Fruit fly (Drosophila melanogaster) whole organism, embryonic: ENCODE data around the gene BTBD9.

Experiments used
- CG10462 ChIP-seq: fragments of 200-800 bp; sonication (Bioruptor generic); optimal IDR thresholded peaks from 2 replicates; lab custom pipeline; 2016; ENCODE audit warnings: missing biosample characterization, missing genetic modification characterization
- CG10543 ChIP-seq: fragments of 200-800 bp; sonication (Bioruptor generic); optimal IDR thresholded peaks from 3 replicates; lab custom pipeline; 2017; ENCODE audit warnings: missing biosample characterization, mild to moderate bottlenecking, missing genetic modification characterization, moderate library complexity
- CG12744 ChIP-seq: fragments of 200-800 bp; sonication (Bioruptor generic); optimal IDR thresholded peaks from 2 replicates; lab custom pipeline; 2016; ENCODE audit warnings: missing biosample characterization, missing genetic modification characterization
- CG13624 ChIP-seq: fragments of 200-800 bp; sonication (Bioruptor generic); optimal IDR thresholded peaks from 2 replicates; lab custom pipeline; 2016; ENCODE audit warnings: missing biosample characterization, missing genetic modification characterization
- CG13894 ChIP-seq: fragments of 200-800 bp; sonication (Bioruptor generic); optimal IDR thresholded peaks from 3 replicates; lab custom pipeline; 2018; ENCODE audit warnings: missing biosample characterization, mild to moderate bottlenecking, missing genetic modification characterization, moderate library complexity
- CG15514 ChIP-seq: fragments of 200-800 bp; sonication (Bioruptor generic); optimal IDR thresholded peaks from 3 replicates; lab custom pipeline; 2017; ENCODE audit warnings: missing biosample characterization, missing genetic modification characterization, mild to moderate bottlenecking, moderate library complexity, missing genetic modification reagents
- CG16779 ChIP-seq: fragments of 200-800 bp; sonication (Bioruptor generic); IDR thresholded peaks from 2 replicates; pipeline ENCODE4 v1.3.6; 2022; ENCODE audit warnings: missing biosample characterization, missing genetic modification characterization
- CG17802 ChIP-seq: fragments of 200-800 bp; sonication (Bioruptor generic); optimal IDR thresholded peaks from 2 replicates; lab custom pipeline; 2018; ENCODE audit warnings: missing biosample characterization, mild to moderate bottlenecking, missing genetic modification characterization, moderate library complexity
- CG1792 ChIP-seq: fragments of 200-800 bp; sonication (Bioruptor generic); optimal IDR thresholded peaks from 2 replicates; lab custom pipeline; 2016; ENCODE audit warnings: missing biosample characterization, missing genetic modification characterization
- CG34422 ChIP-seq: fragments of 200-800 bp; sonication (Bioruptor generic); IDR thresholded peaks from 3 replicates; pipeline ENCODE4 v1.3.6; 2022; ENCODE audit warnings: missing biosample characterization, missing genetic modification characterization
- CG6689 ChIP-seq: fragments of 200-800 bp; sonication (Bioruptor generic); IDR thresholded peaks from 2 replicates; pipeline ENCODE4 v1.3.6; 2022; ENCODE audit warnings: missing biosample characterization, missing genetic modification characterization
- CG6813 ChIP-seq: fragments of 200-800 bp; sonication (Bioruptor generic); optimal IDR thresholded peaks from 2 replicates; lab custom pipeline; 2017; ENCODE audit warnings: missing biosample characterization, missing genetic modification characterization, mild to moderate bottlenecking, moderate library complexity, missing genetic modification reagents
- CG8359 ChIP-seq: fragments of 200-800 bp; sonication (Bioruptor generic); optimal IDR thresholded peaks from 2 replicates; lab custom pipeline; 2017; ENCODE audit warnings: missing biosample characterization, mild to moderate bottlenecking, missing genetic modification characterization, borderline replicate concordance
- CoRest ChIP-seq: fragments of 200-800 bp; sonication (Bioruptor generic); optimal IDR thresholded peaks from 3 replicates; lab custom pipeline; 2018; ENCODE audit warnings: missing biosample characterization, mild to moderate bottlenecking, missing genetic modification characterization, moderate library complexity
- D19A ChIP-seq: fragments of 200-800 bp; optimal IDR thresholded peaks from 3 replicates; lab custom pipeline; 2019; ENCODE audit warnings: missing biosample characterization, mild to moderate bottlenecking, missing genetic modification characterization, moderate library complexity
- Deaf1 ChIP-seq: fragments of 200-800 bp; optimal IDR thresholded peaks from 3 replicates; lab custom pipeline; 2019; ENCODE audit warnings: missing biosample characterization, mild to moderate bottlenecking, missing genetic modification characterization, moderate library complexity
- Dek ChIP-seq: fragments of 200-800 bp; sonication (Bioruptor generic); optimal IDR thresholded peaks from 3 replicates; lab custom pipeline; 2019; ENCODE audit warnings: missing biosample characterization, mild to moderate bottlenecking, missing genetic modification characterization, moderate library complexity
- Doc2 ChIP-seq: fragments of 200-800 bp; sonication (Bioruptor generic); IDR thresholded peaks from 2 replicates; pipeline ENCODE4 v1.3.6; 2022; ENCODE audit warnings: missing biosample characterization, missing genetic modification characterization
- Dp ChIP-seq: fragments of 200-800 bp; sonication (Bioruptor generic); optimal IDR thresholded peaks from 2 replicates; lab custom pipeline; 2018; ENCODE audit warnings: missing biosample characterization, mild to moderate bottlenecking, missing genetic modification characterization, moderate library complexity
- HLHmδ ChIP-seq: fragments of 200-800 bp; sonication (Bioruptor generic); optimal IDR thresholded peaks from 2 replicates; lab custom pipeline; 2018; ENCODE audit warnings: missing biosample characterization, mild to moderate bottlenecking, missing genetic modification characterization, moderate library complexity
- Kr ChIP-seq: fragments of 200-800 bp; sonication (Bioruptor generic); optimal IDR thresholded peaks from 2 replicates; lab custom pipeline; 2017; ENCODE audit warnings: missing biosample characterization, mild to moderate bottlenecking, missing genetic modification characterization
- MTF-1 ChIP-seq: fragments of 200-800 bp; sonication (Bioruptor generic); optimal IDR thresholded peaks from 2 replicates; lab custom pipeline; 2018; ENCODE audit warnings: missing biosample characterization, mild to moderate bottlenecking, missing genetic modification characterization, borderline replicate concordance
- Myb ChIP-seq: fragments of 200-800 bp; sonication (Bioruptor generic); optimal IDR thresholded peaks from 2 replicates; lab custom pipeline; 2016; ENCODE audit warnings: missing biosample characterization, missing genetic modification characterization
- NfI ChIP-seq: fragments of 200-800 bp; sonication (Bioruptor generic); optimal IDR thresholded peaks from 3 replicates; lab custom pipeline; 2018; ENCODE audit warnings: missing biosample characterization, mild to moderate bottlenecking, missing genetic modification characterization, moderate library complexity
- Optix ChIP-seq: fragments of 200-800 bp; sonication (Bioruptor generic); IDR thresholded peaks from 3 replicates; pipeline ENCODE4 v1.3.6; 2022; ENCODE audit warnings: missing biosample characterization, missing genetic modification characterization
- Ptx1 ChIP-seq: fragments of 200-800 bp; sonication (Bioruptor generic); IDR thresholded peaks from 2 replicates; pipeline ENCODE4 v1.3.6; 2022; ENCODE audit warnings: missing biosample characterization, missing genetic modification characterization
- amos ChIP-seq: fragments of 200-800 bp; sonication (Bioruptor generic); IDR thresholded peaks from 2 replicates; pipeline ENCODE4 v1.3.6; 2022; ENCODE audit warnings: missing biosample characterization, missing genetic modification characterization; ENCODE audit not compliant: partially characterized antibody
- ap ChIP-seq: fragments of 200-800 bp; sonication (Bioruptor generic); IDR thresholded peaks from 2 replicates; pipeline ENCODE4 v1.3.6; 2022; ENCODE audit warnings: missing biosample characterization, missing genetic modification characterization
- bcd ChIP-seq: fragments of 200-800 bp; sonication (Bioruptor generic); optimal IDR thresholded peaks from 2 replicates; lab custom pipeline; 2017; ENCODE audit warnings: missing biosample characterization, mild to moderate bottlenecking, missing genetic modification characterization
- ci ChIP-seq: fragments of 200-800 bp; sonication (Bioruptor generic); IDR thresholded peaks from 3 replicates; pipeline ENCODE4 v1.3.6; 2022; ENCODE audit warnings: missing biosample characterization, missing genetic modification characterization
- crc ChIP-seq: fragments of 200-800 bp; sonication (Bioruptor generic); optimal IDR thresholded peaks from 2 replicates; lab custom pipeline; 2016; ENCODE audit warnings: missing biosample characterization, missing genetic modification characterization
- crp ChIP-seq, 2 experiments: fragments of 200-800 bp; sonication (Bioruptor generic); optimal IDR thresholded peaks; 2 replicates in 1 of 2; 3 replicates in 1 of 2; lab custom pipeline; 2017; ENCODE audit warnings: missing biosample characterization in 2 of 2, missing genetic modification characterization in 2 of 2, mild to moderate bottlenecking in 1 of 2, moderate library complexity in 1 of 2
- fu2 ChIP-seq: fragments of 200-800 bp; sonication (Bioruptor generic); optimal IDR thresholded peaks from 2 replicates; lab custom pipeline; 2016; ENCODE audit warnings: missing biosample characterization, missing genetic modification characterization
- grn ChIP-seq: fragments of 200-800 bp; sonication (Bioruptor generic); optimal IDR thresholded peaks from 3 replicates; lab custom pipeline; 2017; ENCODE audit warnings: missing biosample characterization, missing genetic modification characterization
- lov ChIP-seq, 2 experiments: fragments of 200-800 bp in 1 of 2; fragments of >200 bp in 1 of 2; sonication (Bioruptor generic) in 1 of 2; IDR thresholded peaks in 1 of 2; optimal IDR thresholded peaks in 1 of 2; 2 replicates in 1 of 2; 3 replicates in 1 of 2; pipeline versions ENCODE4 v1.3.6 to Lab custom; 2017 to 2022; ENCODE audit warnings: missing biosample characterization in 1 of 2, missing genetic modification characterization in 1 of 2
- maf-S ChIP-seq: fragments of 200-800 bp; sonication (Bioruptor generic); optimal IDR thresholded peaks from 2 replicates; lab custom pipeline; 2016; ENCODE audit warnings: missing biosample characterization, missing genetic modification characterization
- org-1 ChIP-seq: fragments of 200-800 bp; sonication (Bioruptor generic); optimal IDR thresholded peaks from 2 replicates; lab custom pipeline; 2017; ENCODE audit warnings: missing biosample characterization, missing genetic modification characterization
- pfk ChIP-seq: fragments of 200-800 bp; sonication (Bioruptor generic); optimal IDR thresholded peaks from 2 replicates; lab custom pipeline; 2018; ENCODE audit warnings: missing biosample characterization, mild to moderate bottlenecking, missing genetic modification characterization, moderate library complexity
- phol ChIP-seq: fragments of 200-800 bp; sonication (Bioruptor generic); optimal IDR thresholded peaks from 3 replicates; lab custom pipeline; 2018; ENCODE audit warnings: missing biosample characterization, mild to moderate bottlenecking, missing genetic modification characterization, moderate library complexity
- rib ChIP-seq: fragments of 200-800 bp; sonication (Bioruptor generic); IDR thresholded peaks from 2 replicates; pipeline ENCODE4 v1.3.6; 2022; ENCODE audit warnings: missing biosample characterization, missing genetic modification characterization
- row ChIP-seq: fragments of 200-800 bp; sonication (Bioruptor generic); IDR thresholded peaks from 3 replicates; pipeline ENCODE4 v1.3.6; 2022; ENCODE audit warnings: missing biosample characterization, missing genetic modification characterization
- run ChIP-seq: fragments of 200-800 bp; sonication (Bioruptor generic); optimal IDR thresholded peaks from 3 replicates; lab custom pipeline; 2018; ENCODE audit warnings: missing biosample characterization, mild to moderate bottlenecking, missing genetic modification characterization
- schlank ChIP-seq: fragments of 200-800 bp; sonication (Bioruptor generic); optimal IDR thresholded peaks from 2 replicates; lab custom pipeline; 2018; ENCODE audit warnings: missing biosample characterization, mild to moderate bottlenecking, missing genetic modification characterization
- sisA ChIP-seq: fragments of 200-800 bp; sonication (Bioruptor generic); IDR thresholded peaks from 2 replicates; pipeline ENCODE4 v1.3.6; 2022; ENCODE audit warnings: missing biosample characterization, missing genetic modification characterization
- slou ChIP-seq: fragments of 200-800 bp; sonication (Bioruptor generic); optimal IDR thresholded peaks from 3 replicates; lab custom pipeline; 2016; ENCODE audit warnings: missing biosample characterization, missing genetic modification characterization
- tll ChIP-seq, 2 experiments: fragments of 200-800 bp in 1 of 2; fragments of >200 bp in 1 of 2; sonication (Bioruptor generic) in 1 of 2; optimal IDR thresholded peaks; 2 replicates each; lab custom pipeline; 2017 to 2019; ENCODE audit warnings: missing biosample characterization in 2 of 2, missing genetic modification characterization in 2 of 2, mild to moderate bottlenecking in 1 of 2, moderate library complexity in 1 of 2
- toy ChIP-seq: fragments of 200-800 bp; sonication (Bioruptor generic); IDR thresholded peaks from 2 replicates; pipeline ENCODE4 v1.3.6; 2022; ENCODE audit warnings: missing biosample characterization, missing genetic modification characterization
- usp ChIP-seq: fragments of >200 bp; optimal IDR thresholded peaks from 2 replicates; lab custom pipeline; 2017; ENCODE audit warnings: missing biosample characterization, missing genetic modification characterization
- yki ChIP-seq: fragments of >200 bp; optimal IDR thresholded peaks from 3 replicates; lab custom pipeline; 2018
- zen2 ChIP-seq: fragments of 200-800 bp; sonication (Bioruptor generic); IDR thresholded peaks from 3 replicates; pipeline ENCODE4 v1.3.6; 2022; ENCODE audit warnings: missing biosample characterization, missing genetic modification characterization; ENCODE audit not compliant: partially characterized antibody

Gene BTBD9

DNA sequence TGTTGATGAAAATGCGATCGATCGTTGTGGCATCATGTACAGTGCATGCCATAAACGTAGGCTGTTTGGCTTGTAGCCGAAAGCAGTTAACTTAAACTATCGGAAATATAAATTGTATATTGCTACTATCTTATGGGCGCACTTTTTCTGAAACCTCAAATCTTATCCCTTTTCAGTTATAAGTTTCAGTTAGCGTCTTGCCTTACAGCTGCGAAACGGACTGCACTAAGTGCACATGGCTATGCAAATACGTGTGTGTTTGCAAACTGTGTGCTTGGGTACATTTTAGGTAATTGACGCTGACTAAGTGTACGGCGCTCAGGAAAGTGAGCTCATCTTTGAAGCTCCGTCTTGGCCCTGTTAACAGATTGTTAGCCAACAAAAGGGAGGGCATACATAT lies 7.4 kb downstream of the BTBD9 start (continued):
- TF ChIP-seq Optix (GFP tag; lab: Robert Waterston, UW) = peak; percentile 49; the same call in 1 of the 3 replicates
- TF ChIP-seq Myb (GFP tag; lab: Kevin White, UChicago) = peak; percentile 5
- TF ChIP-seq CG13894 (tag; lab: Kevin White, UChicago) = no peak
- peak; percentile 56 for TF ChIP-seq sisA (GFP tag; lab: Robert Waterston, UW)
- no peak for TF ChIP-seq zen2 (GFP tag; lab: Robert Waterston, UW)
- no peak for TF ChIP-seq pfk (GFP tag; lab: Kevin White, UChicago)
- TF ChIP-seq slou = no peak
- TF ChIP-seq CG13624 (GFP tag; lab: Kevin White, UChicago) = no peak
- TF ChIP-seq tll (GFP tag; optimal IDR thresholded peaks at IDR 0.05; lab: Kevin White, UChicago) = no peak
- no peak for TF ChIP-seq rib (GFP tag; lab: Robert Waterston, UW)
- no peak for TF ChIP-seq yki (lab: Kevin White, UChicago)
- no peak for TF ChIP-seq Deaf1 (tag; lab: Kevin White, UChicago)
- TF ChIP-seq crc = peak; percentile 0
- peak; percentile 4 for TF ChIP-seq CG15514
- TF ChIP-seq Kr (GFP tag; lab: Kevin White, UChicago) = no peak
- TF ChIP-seq CG1792 (GFP tag; lab: Kevin White, UChicago) = no peak
- no peak for TF ChIP-seq Dek (tag; lab: Kevin White, UChicago)
- TF ChIP-seq HLHmδ = no peak
- TF ChIP-seq bcd (GFP tag; lab: Kevin White, UChicago) = peak; percentile 43
- no peak for TF ChIP-seq maf-S (GFP tag; lab: Kevin White, UChicago)
- peak; percentile 16 for TF ChIP-seq NfI (GFP tag; lab: Kevin White, UChicago)
- TF ChIP-seq grn (GFP tag; lab: Kevin White, UChicago) = no peak
- TF ChIP-seq usp (GFP tag; lab: Kevin White, UChicago) = no peak
- TF ChIP-seq ci (GFP tag; lab: Robert Waterston, UW) = peak; percentile 82
- no peak for TF ChIP-seq run (tag; lab: Kevin White, UChicago)
- no peak for TF ChIP-seq fu2 (GFP tag; lab: Kevin White, UChicago)
- no peak for TF ChIP-seq CG16779 (GFP tag; lab: Robert Waterston, UW)
- peak; percentile 38 for TF ChIP-seq org-1 (GFP tag; lab: Kevin White, UChicago)
- TF ChIP-seq CG12744 (GFP tag; lab: Kevin White, UChicago) = no peak
- no peak for TF ChIP-seq lov (optimal IDR thresholded peaks at IDR 0.05; lab: Kevin White, UChicago)
- no peak for TF ChIP-seq lov (GFP tag; IDR thresholded peaks at IDR 0.05; lab: Robert Waterston, UW)
- peak; percentile 46 for TF ChIP-seq CG6689
- no peak for TF ChIP-seq MTF-1
- peak; percentile 44 for TF ChIP-seq CoRest (tag; lab: Kevin White, UChicago)
- no peak for TF ChIP-seq Dp (GFP tag; lab: Kevin White, UChicago)
- no peak for TF ChIP-seq toy (GFP tag; lab: Robert Waterston, UW)
- no peak for TF ChIP-seq Doc2
- TF ChIP-seq crp (GFP tag; optimal IDR thresholded peaks at IDR 0.05; lab: Kevin White, UChicago) = no peak
- peak; percentile 62 for TF ChIP-seq row
- TF ChIP-seq CG17802 (tag; lab: Kevin White, UChicago) = no peak
- TF ChIP-seq Ptx1 (GFP tag; lab: Robert Waterston, UW) = peak; percentile 63
- 0 out of 2 replicates have a peak, but pooled peaks have one; percentile 44 for TF ChIP-seq ap (GFP tag; lab: Robert Waterston, UW)
- peak; percentile 14 for TF ChIP-seq D19A (tag; lab: Kevin White, UChicago)
- TF ChIP-seq CG34422 = peak; percentile 34; the same call in 1 of the 3 replicates
- no peak for TF ChIP-seq schlank
- no peak for TF ChIP-seq CG10462 (GFP tag; lab: Kevin White, UChicago)
- TF ChIP-seq phol (tag; lab: Kevin White, UChicago) = peak; percentile 37
- peak; percentile 1 for TF ChIP-seq CG6813 (GFP tag; lab: Kevin White, UChicago)
- no peak for TF ChIP-seq CG8359 (GFP tag; lab: Kevin White, UChicago)
- no peak for TF ChIP-seq amos (GFP tag; lab: Robert Waterston, UW)
- TF ChIP-seq CG10543 = no peak
